Fruit fly (Drosophila melanogaster): ENCODE data around the gene ntc.

ntc gene

dm6 chr3L:3785002-3785661 lies 21.1 kb downstream of the ntc start (continued):
- peak; percentile 95 for TF ChIP-seq esg (GFP tag; conservative IDR thresholded peaks at IDR 0.05)
- TF ChIP-seq jumu (GFP tag; optimal IDR thresholded peaks at IDR 0.05), result peak; percentile 96
- peak; percentile 96 for TF ChIP-seq Chrac-16 (GFP tag; optimal IDR thresholded peaks at IDR 0.05)
- peak; percentile 13 for TF ChIP-seq TFAM (GFP tag; optimal IDR thresholded peaks at IDR 0.05)
- peak; percentile 92 for TF ChIP-seq CG1529 (GFP tag; optimal IDR thresholded peaks at IDR 0.05)
- peak; percentile 93 for TF ChIP-seq en (GFP tag; optimal IDR thresholded peaks at IDR 0.05)
- peak; percentile 71 for TF ChIP-seq Spps (tag; optimal IDR thresholded peaks at IDR 0.05)
- TF ChIP-seq knrl (GFP tag; IDR thresholded peaks at IDR 0.05; ENCODE audit: partially characterized antibody), result peak; percentile 43; the same call in 1 of the 3 replicates
- TF ChIP-seq Vsx1 (GFP tag; optimal IDR thresholded peaks at IDR 0.05), result peak; percentile 91
- peak; percentile 87 for TF ChIP-seq CG18764 (GFP tag; optimal IDR thresholded peaks at IDR 0.05)
- TF ChIP-seq Asciz (GFP tag; optimal IDR thresholded peaks at IDR 0.05), result peak; percentile 77
- 0 out of 4 replicates have a peak, but pooled peaks have one; percentile 29 for TF ChIP-seq Dll (GFP tag; IDR thresholded peaks at IDR 0.05; ENCODE audit: partially characterized antibody)
- TF ChIP-seq aop (GFP tag; IDR thresholded peaks at IDR 0.05), result peak; percentile 88
- peak; percentile 91 for TF ChIP-seq Atf3 (GFP tag; optimal IDR thresholded peaks at IDR 0.05)
- peak; percentile 91 for TF ChIP-seq psq (GFP tag; optimal IDR thresholded peaks at IDR 0.05)
- peak; percentile 55 for TF ChIP-seq CG8290 (GFP tag; optimal IDR thresholded peaks at IDR 0.05)
- peak in 1 of 2 experiments; percentile 99 for TF ChIP-seq CG8290 (tag; optimal IDR thresholded peaks at IDR 0.05)
- TF ChIP-seq br (optimal IDR thresholded peaks at IDR 0.05), result no peak
- TF ChIP-seq Doc2 (GFP tag; IDR thresholded peaks at IDR 0.05), result peak; percentile 94
- peak; percentile 95 for TF ChIP-seq CG14050 (GFP tag; IDR thresholded peaks at IDR 0.05)
- TF ChIP-seq Stat92E (GFP tag; optimal IDR thresholded peaks at IDR 0.05), result peak in 1 of 3 experiments; percentile 14

dm6 chr3L:3784001-3784400 lies 22.3 kb downstream of the ntc start:
- TF ChIP-seq HLH4C (GFP tag; IDR thresholded peaks at IDR 0.05; ENCODE audit: partially characterized antibody) (peak; percentile 9; the same call in 1 of the 3 replicates), CG1832 (GFP tag; optimal IDR thresholded peaks at IDR 0.05) (peak; percentile 54), vvl (GFP tag; IDR thresholded peaks at IDR 0.05) (0 out of 2 replicates have a peak, but pooled peaks have one; percentile 17), vnd (GFP tag; IDR thresholded peaks at IDR 0.05; ENCODE audit: partially characterized antibody) (no peak), nom (GFP tag; optimal IDR thresholded peaks at IDR 0.05) (peak; percentile 28), CG13296 (GFP tag; optimal IDR thresholded peaks at IDR 0.05) (no peak), Med (GFP tag) (peak; percentile 16)

DNA sequence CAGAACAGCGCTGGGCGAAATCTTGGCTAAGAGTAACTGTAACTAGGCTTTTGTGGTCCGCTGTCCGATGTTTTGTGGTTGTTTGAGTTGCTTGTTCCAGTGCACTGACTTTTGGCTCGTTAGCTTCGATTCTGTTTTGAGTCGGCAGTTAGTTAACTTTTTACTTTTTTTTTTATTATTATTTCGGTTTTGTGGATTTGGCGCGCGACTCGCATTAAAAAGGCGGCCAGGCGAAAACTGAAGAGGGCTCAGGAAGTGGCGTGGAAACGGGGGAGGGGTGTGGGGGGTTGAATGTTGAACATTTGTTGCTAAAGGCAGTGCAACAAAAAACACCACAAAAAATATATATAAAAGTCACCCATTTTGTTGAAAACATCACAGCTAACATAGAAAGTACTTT lies 22.8 kb downstream of the ntc start:
- TF ChIP-seq CG18764 (GFP tag; optimal IDR thresholded peaks at IDR 0.05) (no peak), ci (GFP tag; IDR thresholded peaks at IDR 0.05) (no peak), slp2 (GFP tag; optimal IDR thresholded peaks at IDR 0.05) (no peak), inv (GFP tag; IDR thresholded peaks at IDR 0.05; ENCODE audit: partially characterized antibody) (no peak), Ets65A (GFP tag) (peak; percentile 84), abd-A (tag; optimal IDR thresholded peaks at IDR 0.05) (no peak), crol (GFP tag; IDR thresholded peaks at IDR 0.05) (peak; percentile 24), Jarid2 (GFP tag; optimal IDR thresholded peaks at IDR 0.05) (no peak), CG10654 (GFP tag; optimal IDR thresholded peaks at IDR 0.05) (no peak), CG17361 (GFP tag; IDR thresholded peaks at IDR 0.05) (no peak), sim (GFP tag; IDR thresholded peaks at IDR 0.05) (no peak), Asciz (GFP tag; optimal IDR thresholded peaks at IDR 0.05) (no peak), CG15696 (tag; optimal IDR thresholded peaks at IDR 0.05) (no peak), Vsx1 (GFP tag; optimal IDR thresholded peaks at IDR 0.05) (no peak), cad (GFP tag; optimal IDR thresholded peaks at IDR 0.05) (no peak), CG16815 (GFP tag; optimal IDR thresholded peaks at IDR 0.05) (no peak), sens (GFP tag) (peak; percentile 72), CG1647 (GFP tag; optimal IDR thresholded peaks at IDR 0.05) (no peak), CG17568 (GFP tag; optimal IDR thresholded peaks at IDR 0.05) (no peak), CG14667 (GFP tag; IDR thresholded peaks at IDR 0.05) (no peak), cas (GFP tag; IDR thresholded peaks at IDR 0.05) (no peak)
